Fruit fly (Drosophila melanogaster) whole organism, adult: Measurements from ENCODE around the gene BG642312.

Source experiments
- CG14711 ChIP-seq: fragments of 200-800 bp; sonication (Bioruptor generic); optimal IDR thresholded peaks from 2 replicates; lab custom pipeline; 2018; ENCODE audit warnings: missing biosample characterization, mild to moderate bottlenecking, missing genetic modification characterization, moderate library complexity
- CG33017 ChIP-seq: fragments of 200-800 bp; sonication (Bioruptor generic); optimal IDR thresholded peaks from 2 replicates; lab custom pipeline; 2018; ENCODE audit warnings: missing biosample characterization, mild to moderate bottlenecking, missing genetic modification characterization, moderate library complexity
- Clk ChIP-seq: fragments of 200-800 bp; sonication (Bioruptor generic); optimal IDR thresholded peaks from 2 replicates; lab custom pipeline; 2017; ENCODE audit warnings: missing biosample characterization, missing genetic modification characterization
- Crg-1 ChIP-seq: fragments of 200-800 bp; sonication (Bioruptor generic); optimal IDR thresholded peaks from 2 replicates; lab custom pipeline; 2016; ENCODE audit warnings: missing biosample characterization, missing genetic modification characterization
- toe ChIP-seq: fragments of 200-800 bp; sonication (Bioruptor generic); optimal IDR thresholded peaks from 2 replicates; lab custom pipeline; 2016; ENCODE audit warnings: missing biosample characterization, missing genetic modification characterization

DNA sequence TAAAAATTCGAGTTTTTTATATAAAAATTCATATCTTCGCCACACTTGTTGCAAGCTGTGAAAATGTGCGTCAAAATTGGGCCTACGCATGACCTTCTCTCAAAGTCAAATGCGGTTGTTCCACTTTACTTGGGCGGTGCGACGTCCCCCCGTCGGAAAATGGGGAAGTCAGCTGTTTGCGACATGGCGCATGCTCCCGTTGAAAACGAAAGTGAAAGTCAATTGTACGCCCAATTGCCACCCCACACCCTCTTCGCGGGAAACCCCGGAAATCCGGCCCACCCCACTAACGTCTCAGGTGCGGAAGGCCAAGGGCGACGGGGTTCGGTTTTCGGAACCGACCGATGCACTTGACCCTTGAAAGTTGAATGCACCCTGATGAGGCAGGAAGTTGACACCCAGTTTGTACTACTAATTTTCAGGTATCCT lies 28.9 kb upstream of the BG642312 start:
- TF ChIP-seq Clk (GFP tag; lab: Kevin White, UChicago) (no peak), toe (GFP tag; lab: Kevin White, UChicago) (no peak), CG14711 (tag; lab: Kevin White, UChicago) (no peak), Crg-1 (GFP tag; lab: Kevin White, UChicago) (no peak), CG33017 (tag; lab: Kevin White, UChicago) (no peak)
